Fruit fly (Drosophila melanogaster) whole organism, embryonic: Measurements from ENCODE around the gene yellow-f.

ENCODE experiments used
- Atf6 ChIP-seq: fragments of 200-800 bp; sonication (Bioruptor generic); IDR thresholded peaks from 2 replicates; pipeline ENCODE4 v1.3.6; 2022; ENCODE audit warnings: missing biosample characterization, missing genetic modification characterization
- CG10267 ChIP-seq: fragments of 200-800 bp; sonication (Bioruptor generic); optimal IDR thresholded peaks from 2 replicates; lab custom pipeline; 2018; ENCODE audit warnings: missing biosample characterization, mild to moderate bottlenecking, missing genetic modification characterization, moderate library complexity
- CG10543 ChIP-seq: fragments of 200-800 bp; sonication (Bioruptor generic); optimal IDR thresholded peaks from 3 replicates; lab custom pipeline; 2017; ENCODE audit warnings: missing biosample characterization, mild to moderate bottlenecking, missing genetic modification characterization, moderate library complexity
- CG11696 ChIP-seq: fragments of 200-800 bp; sonication (Bioruptor generic); IDR thresholded peaks from 2 replicates; pipeline ENCODE4 v1.3.6; 2022; ENCODE audit warnings: missing biosample characterization, missing genetic modification characterization
- CG12391 ChIP-seq: fragments of 200-800 bp; sonication (Bioruptor generic); optimal IDR thresholded peaks from 3 replicates; lab custom pipeline; 2018; ENCODE audit warnings: missing biosample characterization, mild to moderate bottlenecking, missing genetic modification characterization, moderate library complexity
- CG13123 ChIP-seq: fragments of 200-800 bp; sonication (Bioruptor generic); optimal IDR thresholded peaks from 2 replicates; lab custom pipeline; 2016; ENCODE audit warnings: missing biosample characterization, missing genetic modification characterization
- CG13287 ChIP-seq: fragments of 200-800 bp; sonication (Bioruptor generic); IDR thresholded peaks from 2 replicates; pipeline ENCODE4 v1.3.6; 2022; ENCODE audit warnings: missing biosample characterization, missing genetic modification characterization; ENCODE audit not compliant: partially characterized antibody
- CG13624 ChIP-seq: fragments of 200-800 bp; sonication (Bioruptor generic); optimal IDR thresholded peaks from 2 replicates; lab custom pipeline; 2016; ENCODE audit warnings: missing biosample characterization, missing genetic modification characterization
- CG14014 ChIP-seq: fragments of 200-800 bp; sonication (Bioruptor generic); IDR thresholded peaks from 2 replicates; pipeline ENCODE4 v1.3.6; 2022; ENCODE audit warnings: missing biosample characterization, missing genetic modification characterization
- CG14710 ChIP-seq: fragments of 200-800 bp; sonication (Bioruptor generic); optimal IDR thresholded peaks from 3 replicates; lab custom pipeline; 2019; ENCODE audit warnings: missing biosample characterization, mild to moderate bottlenecking, missing genetic modification characterization, moderate library complexity
- CG14860 ChIP-seq: fragments of 200-800 bp; sonication (Bioruptor generic); IDR thresholded peaks from 3 replicates; pipeline ENCODE4 v1.3.6; 2022; ENCODE audit warnings: missing biosample characterization, missing genetic modification characterization; ENCODE audit not compliant: partially characterized antibody
- CG3281 ChIP-seq: fragments of 200-800 bp; sonication (Bioruptor generic); optimal IDR thresholded peaks from 3 replicates; lab custom pipeline; 2017; ENCODE audit warnings: missing biosample characterization, mild to moderate bottlenecking, missing genetic modification characterization
- CG34224 ChIP-seq: fragments of 200-800 bp; sonication (Bioruptor generic); IDR thresholded peaks from 3 replicates; pipeline ENCODE4 v1.3.6; 2022; ENCODE audit warnings: missing biosample characterization, missing genetic modification characterization; ENCODE audit not compliant: partially characterized antibody
- CG3726 ChIP-seq: fragments of 200-800 bp; sonication (Bioruptor generic); IDR thresholded peaks from 3 replicates; pipeline ENCODE4, ENCODE4 v1.3.6; 2022; ENCODE audit warnings: missing biosample characterization, missing genetic modification characterization
- CG6854 ChIP-seq: fragments of 200-800 bp; sonication (Bioruptor generic); optimal IDR thresholded peaks from 3 replicates; lab custom pipeline; 2017; ENCODE audit warnings: missing biosample characterization, mild to moderate bottlenecking, missing genetic modification characterization
- CG9797 ChIP-seq: fragments of 200-800 bp; sonication (Bioruptor generic); optimal IDR thresholded peaks from 3 replicates; lab custom pipeline; 2018; ENCODE audit warnings: missing biosample characterization, mild to moderate bottlenecking, missing genetic modification characterization
- D19B ChIP-seq: fragments of 200-800 bp; sonication (Bioruptor generic); optimal IDR thresholded peaks from 2 replicates; lab custom pipeline; 2017; ENCODE audit warnings: missing biosample characterization, mild to moderate bottlenecking, missing genetic modification characterization
- Dad ChIP-seq: fragments of 200-800 bp; sonication (Bioruptor generic); optimal IDR thresholded peaks from 3 replicates; lab custom pipeline; 2016; ENCODE audit warnings: missing biosample characterization, missing genetic modification characterization
- Dip3 ChIP-seq: fragments of 200-800 bp; sonication (Bioruptor generic); optimal IDR thresholded peaks from 3 replicates; lab custom pipeline; 2016; ENCODE audit warnings: missing biosample characterization, missing genetic modification characterization
- Dp ChIP-seq: fragments of 200-800 bp; sonication (Bioruptor generic); optimal IDR thresholded peaks from 2 replicates; lab custom pipeline; 2018; ENCODE audit warnings: missing biosample characterization, mild to moderate bottlenecking, missing genetic modification characterization, moderate library complexity
- E2f1 ChIP-seq: fragments of 200-800 bp; sonication (Bioruptor generic); IDR thresholded peaks from 2 replicates; pipeline ENCODE4 v1.3.6; 2022; ENCODE audit warnings: missing biosample characterization, missing genetic modification characterization
- HmgD ChIP-seq: fragments of 200-800 bp; sonication (Bioruptor generic); optimal IDR thresholded peaks from 3 replicates; lab custom pipeline; 2016; ENCODE audit warnings: missing biosample characterization, missing genetic modification characterization
- Kr ChIP-seq: fragments of 200-800 bp; sonication (Bioruptor generic); optimal IDR thresholded peaks from 2 replicates; lab custom pipeline; 2017; ENCODE audit warnings: missing biosample characterization, mild to moderate bottlenecking, missing genetic modification characterization
- NfI ChIP-seq: fragments of 200-800 bp; sonication (Bioruptor generic); optimal IDR thresholded peaks from 3 replicates; lab custom pipeline; 2018; ENCODE audit warnings: missing biosample characterization, mild to moderate bottlenecking, missing genetic modification characterization, moderate library complexity
- Pdp1 ChIP-seq, 2 experiments: fragments of 200-800 bp; sonication (Bioruptor generic); optimal IDR thresholded peaks; 3 replicates each; lab custom pipeline; 2016; ENCODE audit warnings: missing biosample characterization in 2 of 2, missing genetic modification characterization in 2 of 2, mild to moderate bottlenecking in 1 of 2, moderate library complexity in 1 of 2
- Rfx ChIP-seq: fragments of 200-800 bp; sonication (Bioruptor generic); IDR thresholded peaks from 2 replicates; pipeline ENCODE4 v1.3.6; 2022; ENCODE audit warnings: missing biosample characterization, missing genetic modification characterization
- az2 ChIP-seq: fragments of 200-800 bp; sonication (Bioruptor generic); optimal IDR thresholded peaks from 3 replicates; lab custom pipeline; 2016; ENCODE audit warnings: missing biosample characterization, missing genetic modification characterization
- chif ChIP-seq, 2 experiments: fragments of 200-800 bp; sonication (Bioruptor generic); optimal IDR thresholded peaks; 3 replicates each; lab custom pipeline; 2016; ENCODE audit warnings: missing biosample characterization in 2 of 2, missing genetic modification characterization in 2 of 2
- chinmo ChIP-seq: fragments of 200-800 bp; sonication (Bioruptor generic); IDR thresholded peaks from 4 replicates; pipeline ENCODE4 v1.3.6; 2022; ENCODE audit warnings: missing biosample characterization, missing genetic modification characterization; ENCODE audit not compliant: partially characterized antibody
- exex ChIP-seq: fragments of 200-800 bp; sonication (Bioruptor generic); optimal IDR thresholded peaks from 4 replicates; lab custom pipeline; 2018; ENCODE audit warnings: missing biosample characterization, mild to moderate bottlenecking, missing genetic modification characterization, moderate library complexity
- grau ChIP-seq: fragments of 200-800 bp; optimal IDR thresholded peaks from 3 replicates; lab custom pipeline; 2019; ENCODE audit warnings: missing biosample characterization, mild to moderate bottlenecking, missing genetic modification characterization, moderate library complexity
- insv ChIP-seq, 2 experiments: fragments of 200-800 bp; sonication (Bioruptor generic); optimal IDR thresholded peaks; 3 replicates each; lab custom pipeline; 2016 to 2018; ENCODE audit warnings: missing biosample characterization in 2 of 2, missing genetic modification characterization in 2 of 2
- kni ChIP-seq: fragments of 200-800 bp; sonication (Bioruptor generic); optimal IDR thresholded peaks from 3 replicates; lab custom pipeline; 2017; ENCODE audit warnings: mild to moderate bottlenecking, missing biosample characterization, missing genetic modification reagents, missing genetic modification characterization
- lilli ChIP-seq: fragments of 200-800 bp; sonication (Bioruptor generic); optimal IDR thresholded peaks from 3 replicates; lab custom pipeline; 2016; ENCODE audit warnings: missing biosample characterization, missing genetic modification characterization
- maf-S ChIP-seq: fragments of 200-800 bp; sonication (Bioruptor generic); optimal IDR thresholded peaks from 2 replicates; lab custom pipeline; 2016; ENCODE audit warnings: missing biosample characterization, missing genetic modification characterization
- mirr ChIP-seq: fragments of 200-800 bp; sonication (Bioruptor generic); optimal IDR thresholded peaks from 3 replicates; lab custom pipeline; 2018; ENCODE audit warnings: missing biosample characterization, mild to moderate bottlenecking, missing genetic modification characterization
- nerfin-1 ChIP-seq: fragments of 200-800 bp; sonication (Bioruptor generic); optimal IDR thresholded peaks from 3 replicates; lab custom pipeline; 2019; ENCODE audit warnings: missing biosample characterization, mild to moderate bottlenecking, missing genetic modification characterization, moderate library complexity
- oc ChIP-seq: fragments of 200-800 bp; sonication (Bioruptor generic); optimal IDR thresholded peaks from 2 replicates; lab custom pipeline; 2018; ENCODE audit warnings: missing biosample characterization, mild to moderate bottlenecking, missing genetic modification characterization, moderate library complexity
- otp ChIP-seq: fragments of 200-800 bp; sonication (Bioruptor generic); IDR thresholded peaks from 3 replicates; pipeline ENCODE4, ENCODE4 v1.3.6; 2022; ENCODE audit warnings: missing biosample characterization, missing genetic modification characterization
- row ChIP-seq: fragments of 200-800 bp; sonication (Bioruptor generic); IDR thresholded peaks from 3 replicates; pipeline ENCODE4 v1.3.6; 2022; ENCODE audit warnings: missing biosample characterization, missing genetic modification characterization
- sd ChIP-seq: fragments of 200-800 bp; sonication (Bioruptor generic); optimal IDR thresholded peaks from 3 replicates; lab custom pipeline; 2018; ENCODE audit warnings: missing biosample characterization, mild to moderate bottlenecking, missing genetic modification characterization, moderate library complexity
- sens ChIP-seq: fragments of 200-800 bp; sonication (Bioruptor generic); peaks from one replicate; lab custom pipeline; 2016; ENCODE audit warnings: missing biosample characterization, missing genetic modification characterization
- slbo ChIP-seq: fragments of 200-800 bp; sonication (Bioruptor generic); IDR thresholded peaks from 2 replicates; pipeline ENCODE4 v1.3.6; 2022; ENCODE audit warnings: missing biosample characterization, missing genetic modification characterization
- so ChIP-seq: fragments of 200-800 bp; sonication (Bioruptor generic); IDR thresholded peaks from 3 replicates; pipeline ENCODE4 v1.3.6; 2022; ENCODE audit warnings: missing biosample characterization, missing genetic modification characterization
- trem ChIP-seq: fragments of 200-800 bp; optimal IDR thresholded peaks from 3 replicates; lab custom pipeline; 2019; ENCODE audit warnings: missing biosample characterization, mild to moderate bottlenecking, missing genetic modification characterization, moderate library complexity
- vnd ChIP-seq: fragments of 200-800 bp; sonication (Bioruptor generic); IDR thresholded peaks from 3 replicates; pipeline ENCODE4 v1.3.6; 2022; ENCODE audit warnings: missing biosample characterization, missing genetic modification characterization; ENCODE audit not compliant: partially characterized antibody
- zen2 ChIP-seq: fragments of 200-800 bp; sonication (Bioruptor generic); IDR thresholded peaks from 3 replicates; pipeline ENCODE4 v1.3.6; 2022; ENCODE audit warnings: missing biosample characterization, missing genetic modification characterization; ENCODE audit not compliant: partially characterized antibody

yellow-f gene

dm6 chr3R:12985828-12986530 is 7.0 kb downstream of the yellow-f start, which contains the start of gene CG31342 (continued):
- TF ChIP-seq CG3726 (GFP tag; lab: Robert Waterston, UW) = no peak
- TF ChIP-seq CG14860 = peak; percentile 43
- TF ChIP-seq nerfin-1 (tag; lab: Kevin White, UChicago) = peak; percentile 98
- no peak for TF ChIP-seq insv (GFP tag; optimal IDR thresholded peaks at IDR 0.05; lab: Kevin White, UChicago)
- TF ChIP-seq Atf6 = peak; percentile 27; the same call in 1 of the 2 replicates
- TF ChIP-seq HmgD = peak; percentile 5
- TF ChIP-seq so = 0 out of 3 replicates have a peak, but pooled peaks have one; percentile 17
- peak; percentile 3 for TF ChIP-seq Dp (GFP tag; lab: Kevin White, UChicago)
- TF ChIP-seq CG13123 (GFP tag; lab: Kevin White, UChicago) = no peak
- peak; percentile 54; the same call in 1 of the 3 replicates for TF ChIP-seq zen2
- no peak for TF ChIP-seq CG9797 (GFP tag; lab: Kevin White, UChicago)
- no peak for TF ChIP-seq Kr (GFP tag; lab: Kevin White, UChicago)
- TF ChIP-seq chif (GFP tag; optimal IDR thresholded peaks at IDR 0.05; lab: Kevin White, UChicago) = peak in 1 of 2 experiments; percentile 23
- TF ChIP-seq CG10267 = peak; percentile 64
- peak; percentile 19 for TF ChIP-seq NfI (GFP tag; lab: Kevin White, UChicago)
- TF ChIP-seq maf-S (GFP tag; lab: Kevin White, UChicago) = no peak
- peak; percentile 72 for TF ChIP-seq CG34224 (GFP tag; lab: Robert Waterston, UW)
- no peak for TF ChIP-seq oc (tag; lab: Kevin White, UChicago)
- peak; percentile 37; the same call in 1 of the 2 replicates for TF ChIP-seq Rfx
- TF ChIP-seq trem = peak; percentile 51
- TF ChIP-seq vnd (GFP tag; lab: Robert Waterston, UW) = peak; percentile 45
- no peak for TF ChIP-seq E2f1 (GFP tag; lab: Robert Waterston, UW)

dm6 chr3R:12982982-12983633 is 9.9 kb downstream of the yellow-f start:
- TF ChIP-seq slbo (GFP tag; lab: Robert Waterston, UW) = peak; percentile 60
- TF ChIP-seq sd = peak; percentile 51
- TF ChIP-seq maf-S (GFP tag; lab: Kevin White, UChicago) = no peak
- TF ChIP-seq CG13624 (GFP tag; lab: Kevin White, UChicago) = peak; percentile 39
- TF ChIP-seq az2 = no peak
- peak; percentile 10 for TF ChIP-seq lilli (GFP tag; lab: Kevin White, UChicago)
- TF ChIP-seq chinmo = peak; percentile 51; the same call in 1 of the 4 replicates
- 0 out of 3 replicates have a peak, but pooled peaks have one; percentile 16 for TF ChIP-seq otp (GFP tag; lab: Robert Waterston, UW)
- peak; percentile 55; the same call in 2 of the 3 replicates for TF ChIP-seq row (GFP tag; lab: Robert Waterston, UW)
- no peak for TF ChIP-seq CG6854 (GFP tag; lab: Kevin White, UChicago)
- TF ChIP-seq CG10543 (GFP tag; lab: Kevin White, UChicago) = peak; percentile 29
- peak in 1 of 2 experiments; percentile 85 for TF ChIP-seq Pdp1 (GFP tag; optimal IDR thresholded peaks at IDR 0.05; lab: Kevin White, UChicago)
- no peak for TF ChIP-seq Dip3 (GFP tag; lab: Kevin White, UChicago)
- TF ChIP-seq D19B (GFP tag; lab: Kevin White, UChicago) = no peak
- TF ChIP-seq CG14014 (GFP tag; lab: Robert Waterston, UW) = 0 out of 2 replicates have a peak, but pooled peaks have one; percentile 20
- 0 out of 2 replicates have a peak, but pooled peaks have one; percentile 4 for TF ChIP-seq CG11696 (GFP tag; lab: Robert Waterston, UW)
- TF ChIP-seq exex (tag; lab: Kevin White, UChicago) = peak; percentile 37
- peak; percentile 96 for TF ChIP-seq grau (tag; lab: Kevin White, UChicago)
- peak; percentile 13 for TF ChIP-seq CG12391 (tag; lab: Kevin White, UChicago)
- peak; percentile 49 for TF ChIP-seq Rfx
- peak; percentile 12 for TF ChIP-seq mirr (GFP tag; lab: Kevin White, UChicago)
- peak; percentile 22 for TF ChIP-seq CG3281
- no peak for TF ChIP-seq CG14710 (tag; lab: Kevin White, UChicago)
- TF ChIP-seq Dad (GFP tag; lab: Kevin White, UChicago) = no peak
- TF ChIP-seq sens (GFP tag; lab: Kevin White, UChicago) = peak; percentile 61
- TF ChIP-seq CG13287 = peak; percentile 5; the same call in 1 of the 2 replicates
- TF ChIP-seq kni (GFP tag; lab: Kevin White, UChicago) = peak; percentile 4
